Fruit fly (Drosophila melanogaster) whole organism, adult: ENCODE results near the gene Pgant35A.

Experiments
- CG11617 ChIP-seq: fragments of 200-800 bp; sonication (Bioruptor generic); optimal IDR thresholded peaks from 2 replicates; lab custom pipeline; 2017; ENCODE audit warnings: mild to moderate bottlenecking, missing biosample characterization, missing genetic modification reagents, missing genetic modification characterization
- CG12768 ChIP-seq: fragments of 200-800 bp; sonication (Bioruptor generic); optimal IDR thresholded peaks from 2 replicates; lab custom pipeline; 2017; ENCODE audit warnings: missing biosample characterization, missing genetic modification characterization, mild to moderate bottlenecking, moderate library complexity, missing genetic modification reagents
- CG1620 ChIP-seq: fragments of 200-800 bp; sonication (Bioruptor generic); optimal IDR thresholded peaks from 2 replicates; lab custom pipeline; 2016; ENCODE audit warnings: missing biosample characterization, missing genetic modification characterization
- CG33017 ChIP-seq: fragments of 200-800 bp; sonication (Bioruptor generic); optimal IDR thresholded peaks from 2 replicates; lab custom pipeline; 2018; ENCODE audit warnings: missing biosample characterization, mild to moderate bottlenecking, missing genetic modification characterization, moderate library complexity
- CG5204 ChIP-seq: fragments of 200-800 bp; sonication (Bioruptor generic); optimal IDR thresholded peaks from 2 replicates; lab custom pipeline; 2016; ENCODE audit warnings: missing biosample characterization, missing genetic modification characterization
- CG7045 ChIP-seq: fragments of 200-800 bp; sonication (Bioruptor generic); optimal IDR thresholded peaks from 2 replicates; lab custom pipeline; 2017; ENCODE audit warnings: missing biosample characterization, mild to moderate bottlenecking, missing genetic modification characterization
- CG7101 ChIP-seq: fragments of 200-800 bp; sonication (Bioruptor generic); optimal IDR thresholded peaks from 2 replicates; lab custom pipeline; 2018; ENCODE audit warnings: missing biosample characterization, mild to moderate bottlenecking, missing genetic modification characterization, moderate library complexity
- Mnt ChIP-seq: fragments of 200-800 bp; sonication (Bioruptor generic); optimal IDR thresholded peaks from 2 replicates; lab custom pipeline; 2016; ENCODE audit warnings: missing biosample characterization, mild to moderate bottlenecking, missing genetic modification characterization
- bab1 ChIP-seq: fragments of 200-800 bp; sonication (Bioruptor generic); optimal IDR thresholded peaks from 3 replicates; lab custom pipeline; 2019; ENCODE audit warnings: missing biosample characterization, mild to moderate bottlenecking, missing genetic modification characterization, moderate library complexity
- cic ChIP-seq: fragments of 200-800 bp; sonication (Bioruptor generic); optimal IDR thresholded peaks from 2 replicates; lab custom pipeline; 2017; ENCODE audit warnings: missing biosample characterization, mild to moderate bottlenecking, missing genetic modification characterization, moderate library complexity
- kay ChIP-seq: fragments of 200-800 bp; sonication (Bioruptor generic); peaks from one replicate; lab custom pipeline; 2016; ENCODE audit warnings: missing biosample characterization, missing genetic modification characterization, borderline replicate concordance
- ovo ChIP-seq: fragments of 200-800 bp; sonication (Bioruptor generic); optimal IDR thresholded peaks from 2 replicates; lab custom pipeline; 2016; ENCODE audit warnings: missing biosample characterization, missing genetic modification characterization
- tj ChIP-seq: fragments of 200-800 bp; sonication (Bioruptor generic); optimal IDR thresholded peaks from 3 replicates; lab custom pipeline; 2017; ENCODE audit warnings: missing biosample characterization, mild to moderate bottlenecking, missing genetic modification characterization, moderate library complexity

DNA sequence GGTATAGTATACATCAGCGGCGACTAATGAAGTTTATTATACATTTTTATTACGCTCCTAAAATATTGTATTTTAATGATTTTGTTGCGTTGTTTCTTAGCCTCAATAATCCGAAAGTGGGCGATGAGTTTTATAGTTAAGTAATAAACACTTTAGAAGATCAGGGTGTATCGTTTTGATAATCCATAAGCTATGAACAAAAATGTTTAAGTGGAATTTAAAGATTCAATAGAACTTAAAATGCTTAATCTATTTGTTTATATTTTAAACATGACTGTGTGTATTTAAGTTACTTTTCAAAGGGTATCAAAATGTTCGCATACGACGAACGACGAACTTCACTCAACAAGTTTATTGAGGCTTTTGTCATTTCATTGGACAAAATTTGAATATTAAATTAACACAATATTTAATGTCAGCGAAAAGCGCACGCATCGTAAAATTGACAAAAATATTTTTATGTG is 13.2 kb downstream of the Pgant35A start:
- TF ChIP-seq CG12768 (GFP tag; lab: Kevin White, UChicago) (no peak), kay (GFP tag; lab: Kevin White, UChicago) (no peak), CG11617 (GFP tag; lab: Kevin White, UChicago) (no peak), Mnt (GFP tag; lab: Kevin White, UChicago) (no peak), CG7101 (tag; lab: Kevin White, UChicago) (no peak), cic (GFP tag; lab: Kevin White, UChicago) (no peak), CG5204 (GFP tag; lab: Kevin White, UChicago) (no peak), CG33017 (tag; lab: Kevin White, UChicago) (no peak), tj (GFP tag; lab: Kevin White, UChicago) (no peak), ovo (GFP tag; lab: Kevin White, UChicago) (no peak), CG7045 (no peak), bab1 (GFP tag; lab: Kevin White, UChicago) (no peak), CG1620 (GFP tag; lab: Kevin White, UChicago) (no peak)
